Fruit fly (Drosophila melanogaster) whole organism, pupa: ENCODE results near the gene CG15201.

Experiments
- CG10348 ChIP-seq: fragments of 200-800 bp; sonication (Bioruptor generic); IDR thresholded peaks from 2 replicates; pipeline ENCODE4 v1.3.6; 2022; ENCODE audit warnings: missing biosample characterization, missing genetic modification characterization
- CG12605 ChIP-seq: fragments of 200-800 bp; sonication (Bioruptor generic); IDR thresholded peaks from 2 replicates; pipeline ENCODE4 v1.3.6; 2022; ENCODE audit warnings: missing biosample characterization, missing genetic modification characterization
- CG13204 ChIP-seq: fragments of 200-800 bp; sonication (Bioruptor generic); optimal IDR thresholded peaks from 2 replicates; lab custom pipeline; 2018; ENCODE audit warnings: missing biosample characterization, mild to moderate bottlenecking, missing genetic modification characterization, moderate library complexity
- CG14655 ChIP-seq: fragments of 200-800 bp; sonication (Bioruptor generic); optimal IDR thresholded peaks from 3 replicates; lab custom pipeline; 2017; ENCODE audit warnings: mild to moderate bottlenecking, missing biosample characterization, missing genetic modification reagents, missing genetic modification characterization
- CG15710 ChIP-seq: fragments of 200-800 bp; sonication (Bioruptor generic); optimal IDR thresholded peaks from 2 replicates; lab custom pipeline; 2018; ENCODE audit warnings: missing biosample characterization, mild to moderate bottlenecking, missing genetic modification characterization, moderate library complexity
- CG17806 ChIP-seq: fragments of 200-800 bp; sonication (Bioruptor generic); optimal IDR thresholded peaks from 2 replicates; lab custom pipeline; 2018; ENCODE audit warnings: missing biosample characterization, mild to moderate bottlenecking, missing genetic modification characterization, moderate library complexity
- CG32121 ChIP-seq: fragments of 200-800 bp; sonication (Bioruptor generic); IDR thresholded peaks from 2 replicates; pipeline ENCODE4 v1.3.6; 2022; ENCODE audit warnings: missing biosample characterization, missing genetic modification characterization
- CG34367 ChIP-seq: fragments of 200-800 bp; sonication (Bioruptor generic); optimal IDR thresholded peaks from 2 replicates; lab custom pipeline; 2018; ENCODE audit warnings: missing biosample characterization, mild to moderate bottlenecking, missing genetic modification characterization
- CG4496 ChIP-seq: fragments of 200-800 bp; sonication (Bioruptor generic); IDR thresholded peaks from 3 replicates; pipeline ENCODE4 v1.3.6; 2022; ENCODE audit warnings: missing biosample characterization, missing genetic modification characterization
- CG8159 ChIP-seq: fragments of 200-800 bp; sonication (Bioruptor generic); optimal IDR thresholded peaks from 3 replicates; lab custom pipeline; 2018; ENCODE audit warnings: missing biosample characterization, mild to moderate bottlenecking, missing genetic modification characterization, moderate library complexity
- CG8301 ChIP-seq: fragments of 200-800 bp; sonication (Bioruptor generic); optimal IDR thresholded peaks from 2 replicates; lab custom pipeline; 2018; ENCODE audit warnings: missing biosample characterization, mild to moderate bottlenecking, missing genetic modification characterization
- CG9948 ChIP-seq: fragments of 200-800 bp; sonication (Bioruptor generic); optimal IDR thresholded peaks from 2 replicates; lab custom pipeline; 2018; ENCODE audit warnings: missing biosample characterization, mild to moderate bottlenecking, missing genetic modification characterization, moderate library complexity
- D1 ChIP-seq: fragments of 200-800 bp; sonication (Bioruptor generic); optimal IDR thresholded peaks from 2 replicates; lab custom pipeline; 2018; ENCODE audit warnings: missing biosample characterization, mild to moderate bottlenecking, missing genetic modification characterization, moderate library complexity
- EcR ChIP-seq: fragments of 200-800 bp; sonication (Bioruptor generic); optimal IDR thresholded peaks from 3 replicates; lab custom pipeline; 2019; ENCODE audit warnings: missing biosample characterization, missing genetic modification characterization, mild to moderate bottlenecking, moderate library complexity, missing genetic modification reagents
- Ets98B ChIP-seq: fragments of 200-800 bp; sonication (Bioruptor generic); IDR thresholded peaks from 2 replicates; pipeline ENCODE4 v1.3.6; 2022; ENCODE audit warnings: missing biosample characterization, missing genetic modification characterization
- Pif1A ChIP-seq: fragments of 200-800 bp; sonication (Bioruptor generic); optimal IDR thresholded peaks from 3 replicates; lab custom pipeline; 2016; ENCODE audit warnings: missing biosample characterization, missing genetic modification characterization
- Pif1B ChIP-seq: fragments of 200-800 bp; sonication (Bioruptor generic); optimal IDR thresholded peaks from 3 replicates; lab custom pipeline; 2016; ENCODE audit warnings: missing biosample characterization, missing genetic modification characterization
- Snoo ChIP-seq: fragments of 200-800 bp; sonication (Bioruptor generic); optimal IDR thresholded peaks from 3 replicates; lab custom pipeline; 2017; ENCODE audit warnings: missing biosample characterization, mild to moderate bottlenecking, missing genetic modification characterization, inconsistent platforms
- fd96Ca ChIP-seq: fragments of 200-800 bp; sonication (Bioruptor generic); IDR thresholded peaks from 3 replicates; pipeline ENCODE4 v1.3.6; 2022; ENCODE audit warnings: missing biosample characterization, missing genetic modification characterization
- gl ChIP-seq: fragments of 200-800 bp; sonication (Bioruptor generic); optimal IDR thresholded peaks from 2 replicates; lab custom pipeline; 2018; ENCODE audit warnings: missing biosample characterization, mild to moderate bottlenecking, missing genetic modification characterization
- rn ChIP-seq: fragments of 200-800 bp; sonication (Bioruptor generic); IDR thresholded peaks from 2 replicates; pipeline ENCODE4 v1.3.6; 2022; ENCODE audit warnings: missing biosample characterization, missing genetic modification characterization

Gene CG15201

dm6 chrX:11153826-11154510, 10.0 kb downstream of the CG15201 start, which contains the start of the genes rtv and Dlic:
rtv (minus strand) TSS chrX:11153990.
Dlic (plus strand) TSS chrX:11154421.
- TF ChIP-seq Pif1B = no peak
- TF ChIP-seq CG9948 (tag; lab: Kevin White, UChicago) = no peak
- TF ChIP-seq CG17806 = no peak
- no peak for TF ChIP-seq CG12605
- TF ChIP-seq Ets98B = no peak
- TF ChIP-seq CG10348 (GFP tag; lab: Robert Waterston, UW) = no peak
- no peak for TF ChIP-seq EcR (GFP tag; lab: Kevin White, UChicago)
- TF ChIP-seq Snoo (tag; lab: Kevin White, UChicago) = no peak
- TF ChIP-seq CG13204 = no peak
- TF ChIP-seq CG8301 (tag; lab: Kevin White, UChicago) = no peak

dm6 chrX:11154511-11155197, 10.7 kb downstream of the CG15201 start:
- peak; percentile 45 for TF ChIP-seq CG13204
- no peak for TF ChIP-seq rn (GFP tag; lab: Robert Waterston, UW)
- TF ChIP-seq gl (tag; lab: Kevin White, UChicago) = no peak
- TF ChIP-seq CG4496 (GFP tag; lab: Robert Waterston, UW) = peak; percentile 46; the same call in 1 of the 3 replicates
- no peak for TF ChIP-seq CG15710
- no peak for TF ChIP-seq CG9948 (tag; lab: Kevin White, UChicago)
- peak; percentile 7 for TF ChIP-seq Pif1B
- TF ChIP-seq fd96Ca (GFP tag; lab: Robert Waterston, UW) = peak; percentile 25; the same call in 1 of the 3 replicates
- TF ChIP-seq EcR (GFP tag; lab: Kevin White, UChicago) = no peak
- TF ChIP-seq CG34367 (tag; lab: Kevin White, UChicago) = no peak
- TF ChIP-seq CG14655 (GFP tag; lab: Kevin White, UChicago) = peak; percentile 4
- no peak for TF ChIP-seq Pif1A (GFP tag; lab: Kevin White, UChicago)
- TF ChIP-seq D1 (tag; lab: Kevin White, UChicago) = no peak
- TF ChIP-seq Ets98B = no peak; the same call in 1 of the 2 replicates
- TF ChIP-seq CG12605 = 0 out of 2 replicates have a peak, but pooled peaks have one; percentile 11

- TF ChIP-seq CG12605 (no peak), Snoo (tag; lab: Kevin White, UChicago) (no peak), EcR (GFP tag; lab: Kevin White, UChicago) (no peak), CG34367 (tag; lab: Kevin White, UChicago) (peak; percentile 6), CG17806 (no peak), CG15710 (peak; percentile 4), Pif1B (no peak), CG13204 (no peak), CG14655 (GFP tag; lab: Kevin White, UChicago) (no peak), CG10348 (GFP tag; lab: Robert Waterston, UW) (no peak), CG32121 (GFP tag; lab: Robert Waterston, UW) (no peak), Pif1A (GFP tag; lab: Kevin White, UChicago) (peak; percentile 13), CG8159 (tag; lab: Kevin White, UChicago) (peak; percentile 37), CG8301 (tag; lab: Kevin White, UChicago) (no peak), rn (GFP tag; lab: Robert Waterston, UW) (no peak), gl (tag; lab: Kevin White, UChicago) (no peak), CG4496 (GFP tag; lab: Robert Waterston, UW) (no peak), fd96Ca (GFP tag; lab: Robert Waterston, UW) (no peak), Ets98B (no peak), D1 (tag; lab: Kevin White, UChicago) (no peak), CG9948 (tag; lab: Kevin White, UChicago) (peak; percentile 17)
- TF ChIP-seq, all 21 proteins: peak for 5
Measured at dm6 chrX:11155808-11156589, 12.1 kb downstream of the CG15201 start.

dm6 chrX:11159710-11160446, 16.0 kb downstream of the CG15201 start, which contains the start of gene CG32668:
CG32668 (minus strand) TSS chrX:11159760.
- TF ChIP-seq CG34367 (tag; lab: Kevin White, UChicago) (no peak), CG8159 (tag; lab: Kevin White, UChicago) (peak; percentile 7)

dm6 chrX:11168958-11169357, 25.0 kb downstream of the CG15201 start, which contains the start of gene Antdh:
Antdh (minus strand) TSS chrX:11169058.
- TF ChIP-seq CG14655 (GFP tag; lab: Kevin White, UChicago) = peak; percentile 34
- no peak for TF ChIP-seq Pif1A (GFP tag; lab: Kevin White, UChicago)
- no peak for TF ChIP-seq CG10348 (GFP tag; lab: Robert Waterston, UW)
- 0 out of 3 replicates have a peak, but pooled peaks have one; percentile 32 for TF ChIP-seq CG4496 (GFP tag; lab: Robert Waterston, UW)
- TF ChIP-seq CG8301 (tag; lab: Kevin White, UChicago) = peak; percentile 19
- no peak for TF ChIP-seq CG34367 (tag; lab: Kevin White, UChicago)
